Fruit fly (Drosophila melanogaster) whole organism, embryonic: ENCODE measurements around the gene CG43345.
A peak's percentile ranks its signal among the peaks of the same experiment; 100 is the strongest.

Experiments
- Asciz ChIP-seq: fragments of 200-800 bp; sonication (Bioruptor generic); optimal IDR thresholded peaks from 2 replicates; lab custom pipeline; 2017; ENCODE audit warnings: missing biosample characterization, mild to moderate bottlenecking, missing genetic modification characterization, missing genetic modification reagents
- BtbVII ChIP-seq: fragments of 200-800 bp; sonication (Bioruptor generic); optimal IDR thresholded peaks from 3 replicates; lab custom pipeline; 2017; ENCODE audit warnings: missing biosample characterization, mild to moderate bottlenecking, missing genetic modification characterization
- CG10654 ChIP-seq: fragments of 200-800 bp; sonication (Bioruptor generic); optimal IDR thresholded peaks from 2 replicates; lab custom pipeline; 2016; ENCODE audit warnings: missing biosample characterization, missing genetic modification characterization
- CG12104 ChIP-seq: fragments of 200-800 bp; sonication (Bioruptor generic); optimal IDR thresholded peaks from 3 replicates; lab custom pipeline; 2016; ENCODE audit warnings: missing biosample characterization, missing genetic modification characterization
- CG12236 ChIP-seq: fragments of 200-800 bp; sonication (Bioruptor generic); optimal IDR thresholded peaks from 2 replicates; lab custom pipeline; 2016; ENCODE audit warnings: missing biosample characterization, missing genetic modification characterization
- CG12299 ChIP-seq: fragments of 200-800 bp; sonication (Bioruptor generic); optimal IDR thresholded peaks from 2 replicates; lab custom pipeline; 2018; ENCODE audit warnings: missing biosample characterization, mild to moderate bottlenecking, missing genetic modification characterization
- CG12769 ChIP-seq: fragments of 200-800 bp; sonication (Bioruptor generic); optimal IDR thresholded peaks from 2 replicates; lab custom pipeline; 2019; ENCODE audit warnings: missing biosample characterization, mild to moderate bottlenecking, missing genetic modification characterization, moderate library complexity
- CG1603 ChIP-seq: fragments of 200-800 bp; sonication (Bioruptor generic); optimal IDR thresholded peaks from 2 replicates; lab custom pipeline; 2019; ENCODE audit warnings: missing biosample characterization, mild to moderate bottlenecking, missing genetic modification characterization, moderate library complexity
- CG16863 ChIP-seq: fragments of 200-800 bp; sonication (Bioruptor generic); optimal IDR thresholded peaks from 3 replicates; lab custom pipeline; 2016; ENCODE audit warnings: missing biosample characterization, missing genetic modification characterization
- CG17359 ChIP-seq: fragments of 200-800 bp; sonication (Bioruptor generic); optimal IDR thresholded peaks from 3 replicates; lab custom pipeline; 2018; ENCODE audit warnings: missing biosample characterization, mild to moderate bottlenecking, missing genetic modification characterization, moderate library complexity
- CG17568 ChIP-seq: fragments of 200-800 bp; sonication (Bioruptor generic); optimal IDR thresholded peaks from 2 replicates; lab custom pipeline; 2018; ENCODE audit warnings: missing biosample characterization, mild to moderate bottlenecking, missing genetic modification characterization, moderate library complexity
- CG18599 ChIP-seq: fragments of 200-800 bp; sonication (Bioruptor generic); optimal IDR thresholded peaks from 3 replicates; lab custom pipeline; 2017; ENCODE audit warnings: missing biosample characterization, missing genetic modification characterization, mild to moderate bottlenecking, moderate library complexity, missing genetic modification reagents
- CG30020 ChIP-seq: fragments of 200-800 bp; optimal IDR thresholded peaks from 2 replicates; lab custom pipeline; 2019; ENCODE audit warnings: missing biosample characterization, mild to moderate bottlenecking, missing genetic modification characterization, moderate library complexity
- CG3838 ChIP-seq: fragments of 200-800 bp; sonication (Bioruptor generic); optimal IDR thresholded peaks from 3 replicates; lab custom pipeline; 2016; ENCODE audit warnings: missing biosample characterization, missing genetic modification characterization
- CG6791 ChIP-seq: fragments of 200-800 bp; sonication (Bioruptor generic); IDR thresholded peaks from 3 replicates; pipeline ENCODE4 v1.3.6; 2022; ENCODE audit warnings: missing biosample characterization, missing genetic modification characterization; ENCODE audit not compliant: partially characterized antibody
- CG8089 ChIP-seq: fragments of 200-800 bp; sonication (Bioruptor generic); optimal IDR thresholded peaks from 3 replicates; lab custom pipeline; 2016; ENCODE audit warnings: missing biosample characterization, missing genetic modification characterization
- CG9932 ChIP-seq: fragments of 200-800 bp; sonication (Bioruptor generic); IDR thresholded peaks from 2 replicates; pipeline ENCODE4 v1.3.6; 2022; ENCODE audit warnings: missing biosample characterization, missing genetic modification characterization
- CHES-1-like ChIP-seq: fragments of 200-800 bp; sonication (Bioruptor generic); optimal IDR thresholded peaks from 2 replicates; lab custom pipeline; 2016; ENCODE audit warnings: missing biosample characterization, missing genetic modification characterization
- E2f2 ChIP-seq: fragments of 200-800 bp; sonication (Bioruptor generic); IDR thresholded peaks from 2 replicates; pipeline ENCODE4 v1.3.6; 2022; ENCODE audit warnings: missing biosample characterization, missing genetic modification characterization
- Fer1 ChIP-seq: fragments of 200-800 bp; sonication (Bioruptor generic); optimal IDR thresholded peaks from 2 replicates; lab custom pipeline; 2017; ENCODE audit warnings: missing biosample characterization, mild to moderate bottlenecking, missing genetic modification characterization
- MTF-1 ChIP-seq: fragments of 200-800 bp; sonication (Bioruptor generic); optimal IDR thresholded peaks from 2 replicates; lab custom pipeline; 2018; ENCODE audit warnings: missing biosample characterization, mild to moderate bottlenecking, missing genetic modification characterization, borderline replicate concordance
- NK7.1 ChIP-seq: fragments of 200-800 bp; sonication (Bioruptor generic); optimal IDR thresholded peaks from 3 replicates; lab custom pipeline; 2016; ENCODE audit warnings: missing biosample characterization, missing genetic modification characterization
- Nf-YA ChIP-seq: fragments of 200-800 bp; sonication (Bioruptor generic); IDR thresholded peaks from 2 replicates; pipeline ENCODE4 v1.3.6; 2022; ENCODE audit warnings: missing biosample characterization, missing genetic modification characterization
- Opbp ChIP-seq: fragments of 200-800 bp; sonication (Bioruptor generic); IDR thresholded peaks from 3 replicates; pipeline ENCODE4 v1.3.6; 2022; ENCODE audit warnings: missing biosample characterization, missing genetic modification characterization; ENCODE audit not compliant: partially characterized antibody
- PHDP ChIP-seq: fragments of 200-800 bp; sonication (Bioruptor generic); optimal IDR thresholded peaks from 3 replicates; lab custom pipeline; 2018; ENCODE audit warnings: missing biosample characterization, mild to moderate bottlenecking, missing genetic modification characterization, moderate library complexity
- Rfx ChIP-seq: fragments of 200-800 bp; sonication (Bioruptor generic); IDR thresholded peaks from 2 replicates; pipeline ENCODE4 v1.3.6; 2022; ENCODE audit warnings: missing biosample characterization, missing genetic modification characterization
- Six4 ChIP-seq: fragments of 200-800 bp; sonication (Bioruptor generic); optimal IDR thresholded peaks from 2 replicates; lab custom pipeline; 2016; ENCODE audit warnings: missing biosample characterization, missing genetic modification characterization
- Vsx1 ChIP-seq: fragments of 200-800 bp; sonication (Bioruptor generic); optimal IDR thresholded peaks from 2 replicates; lab custom pipeline; 2017; ENCODE audit warnings: missing biosample characterization, mild to moderate bottlenecking, missing genetic modification characterization, missing genetic modification reagents
- YL-1 ChIP-seq: fragments of 200-800 bp; sonication (Bioruptor generic); optimal IDR thresholded peaks from 3 replicates; lab custom pipeline; 2017; ENCODE audit warnings: missing biosample characterization, mild to moderate bottlenecking, missing genetic modification characterization
- ato ChIP-seq: fragments of 200-800 bp; sonication (Bioruptor generic); IDR thresholded peaks from 2 replicates; pipeline ENCODE4 v1.3.6; 2022; ENCODE audit warnings: missing biosample characterization, missing genetic modification characterization; ENCODE audit not compliant: partially characterized antibody
- bcd ChIP-seq: fragments of 200-800 bp; sonication (Bioruptor generic); optimal IDR thresholded peaks from 2 replicates; lab custom pipeline; 2017; ENCODE audit warnings: missing biosample characterization, mild to moderate bottlenecking, missing genetic modification characterization
- br ChIP-seq: fragments of >200 bp; optimal IDR thresholded peaks from 2 replicates; lab custom pipeline; 2017
- caup ChIP-seq: fragments of 200-800 bp; sonication (Bioruptor generic); optimal IDR thresholded peaks from 3 replicates; lab custom pipeline; 2017; ENCODE audit warnings: missing biosample characterization, mild to moderate bottlenecking, missing genetic modification characterization, moderate library complexity; ENCODE audit not compliant: severe bottlenecking
- chm ChIP-seq: fragments of 200-800 bp; sonication (Bioruptor generic); IDR thresholded peaks from 2 replicates; pipeline ENCODE4 v1.3.6; 2022; ENCODE audit warnings: missing biosample characterization, missing genetic modification characterization
- dm ChIP-seq: fragments of 200-800 bp; sonication (Bioruptor generic); optimal IDR thresholded peaks from 3 replicates; lab custom pipeline; 2016; ENCODE audit warnings: missing biosample characterization, missing genetic modification characterization
- dmrt99B ChIP-seq: fragments of 200-800 bp; sonication (Bioruptor generic); optimal IDR thresholded peaks from 2 replicates; lab custom pipeline; 2018; ENCODE audit warnings: missing biosample characterization, mild to moderate bottlenecking, missing genetic modification characterization, moderate library complexity
- dpn ChIP-seq, 2 experiments: fragments of 200-800 bp; sonication (Bioruptor generic); optimal IDR thresholded peaks; 3 replicates each; lab custom pipeline; 2016; ENCODE audit warnings: missing biosample characterization in 2 of 2, missing genetic modification characterization in 2 of 2
- fd64A ChIP-seq: fragments of 200-800 bp; sonication (Bioruptor generic); optimal IDR thresholded peaks from 3 replicates; lab custom pipeline; 2018; ENCODE audit warnings: missing biosample characterization, mild to moderate bottlenecking, missing genetic modification characterization
- gro ChIP-seq: fragments of 200-800 bp; sonication (Bioruptor generic); optimal IDR thresholded peaks from 2 replicates; lab custom pipeline; 2016; ENCODE audit warnings: missing biosample characterization, missing genetic modification characterization
- gsb-n ChIP-seq: fragments of 200-800 bp; sonication (Bioruptor generic); optimal IDR thresholded peaks from 3 replicates; lab custom pipeline; 2018; ENCODE audit warnings: missing biosample characterization, mild to moderate bottlenecking, missing genetic modification characterization
- h ChIP-seq: fragments of >200 bp; optimal IDR thresholded peaks from 2 replicates; lab custom pipeline; 2017
- nau ChIP-seq: fragments of 200-800 bp; sonication (Bioruptor generic); optimal IDR thresholded peaks from 3 replicates; lab custom pipeline; 2017; ENCODE audit warnings: missing biosample characterization, mild to moderate bottlenecking, missing genetic modification characterization, missing genetic modification reagents
- oc ChIP-seq: fragments of 200-800 bp; sonication (Bioruptor generic); optimal IDR thresholded peaks from 2 replicates; lab custom pipeline; 2018; ENCODE audit warnings: missing biosample characterization, mild to moderate bottlenecking, missing genetic modification characterization, moderate library complexity
- row ChIP-seq: fragments of 200-800 bp; sonication (Bioruptor generic); IDR thresholded peaks from 3 replicates; pipeline ENCODE4 v1.3.6; 2022; ENCODE audit warnings: missing biosample characterization, missing genetic modification characterization
- sc ChIP-seq, 3 experiments: fragments of >200 bp in 2 of 3; fragments of 200-800 bp in 1 of 3; sonication (Bioruptor generic) in 1 of 3; optimal IDR thresholded peaks; 2 replicates in 2 of 3; 3 replicates in 1 of 3; lab custom pipeline; 2017; ENCODE audit warnings: mild to moderate bottlenecking in 1 of 3, missing biosample characterization in 1 of 3, missing genetic modification characterization in 1 of 3, missing genetic modification reagents in 1 of 3
- schlank ChIP-seq: fragments of 200-800 bp; sonication (Bioruptor generic); optimal IDR thresholded peaks from 2 replicates; lab custom pipeline; 2018; ENCODE audit warnings: missing biosample characterization, mild to moderate bottlenecking, missing genetic modification characterization
- slbo ChIP-seq: fragments of 200-800 bp; sonication (Bioruptor generic); IDR thresholded peaks from 2 replicates; pipeline ENCODE4 v1.3.6; 2022; ENCODE audit warnings: missing biosample characterization, missing genetic modification characterization
- sr ChIP-seq: fragments of 200-800 bp; sonication (Bioruptor generic); IDR thresholded peaks from 3 replicates; pipeline ENCODE4 v1.3.6; 2022; ENCODE audit warnings: missing biosample characterization, missing genetic modification characterization
- sug ChIP-seq: fragments of 200-800 bp; optimal IDR thresholded peaks from 2 replicates; lab custom pipeline; 2019; ENCODE audit warnings: missing biosample characterization, mild to moderate bottlenecking, missing genetic modification characterization, moderate library complexity
- tgo ChIP-seq: fragments of 200-800 bp; sonication (Bioruptor generic); IDR thresholded peaks from 3 replicates; pipeline ENCODE4 v1.3.6; 2022; ENCODE audit warnings: missing biosample characterization, missing genetic modification characterization
- zen2 ChIP-seq: fragments of 200-800 bp; sonication (Bioruptor generic); IDR thresholded peaks from 3 replicates; pipeline ENCODE4 v1.3.6; 2022; ENCODE audit warnings: missing biosample characterization, missing genetic modification characterization; ENCODE audit not compliant: partially characterized antibody

CG43345 gene

dm6 chr2L:21195331-21195730, 26.9 kb upstream of the CG43345 start (continued):
- TF ChIP-seq YL-1 (GFP tag; lab: Kevin White, UChicago) = no peak
- no peak for TF ChIP-seq chm (GFP tag; lab: Robert Waterston, UW)
- TF ChIP-seq oc (tag; lab: Kevin White, UChicago) = no peak
- no peak for TF ChIP-seq CG17359
- TF ChIP-seq caup = no peak
- TF ChIP-seq sug (tag; lab: Kevin White, UChicago) = no peak
- no peak for TF ChIP-seq Fer1 (GFP tag; lab: Kevin White, UChicago)
- no peak for TF ChIP-seq CG1603 (tag; lab: Kevin White, UChicago)
- TF ChIP-seq Vsx1 (GFP tag; lab: Kevin White, UChicago) = no peak
- no peak for TF ChIP-seq nau (GFP tag; lab: Kevin White, UChicago)
- TF ChIP-seq sr (GFP tag; lab: Robert Waterston, UW) = no peak
- no peak for TF ChIP-seq CG12769 (tag; lab: Kevin White, UChicago)
- TF ChIP-seq slbo (GFP tag; lab: Robert Waterston, UW) = peak; percentile 43; the same call in 1 of the 2 replicates
- peak; percentile 45 for TF ChIP-seq row (GFP tag; lab: Robert Waterston, UW)
- no peak for TF ChIP-seq CG18599 (GFP tag; lab: Kevin White, UChicago)
- no peak for TF ChIP-seq bcd (GFP tag; lab: Kevin White, UChicago)
- peak; percentile 57; the same call in 1 of the 2 replicates for TF ChIP-seq Rfx (GFP tag; lab: Robert Waterston, UW)
- TF ChIP-seq br (lab: Kevin White, UChicago) = no peak
- no peak for TF ChIP-seq sc (optimal IDR thresholded peaks at IDR 0.05; lab: Kevin White, UChicago)
- TF ChIP-seq sc (GFP tag; optimal IDR thresholded peaks at IDR 0.05; lab: Kevin White, UChicago) = no peak
- TF ChIP-seq zen2 (GFP tag; lab: Robert Waterston, UW) = no peak
- TF ChIP-seq CG10654 (GFP tag; lab: Kevin White, UChicago) = no peak
- TF ChIP-seq h (lab: Kevin White, UChicago) = no peak
- TF ChIP-seq CG9932 (GFP tag; lab: Robert Waterston, UW) = 0 out of 2 replicates have a peak, but pooled peaks have one; percentile 12
- TF ChIP-seq PHDP (tag; lab: Kevin White, UChicago) = no peak
- no peak for TF ChIP-seq CG17568 (GFP tag; lab: Kevin White, UChicago)
- TF ChIP-seq CG8089 (GFP tag; lab: Kevin White, UChicago) = no peak
- TF ChIP-seq CG3838 = no peak
- TF ChIP-seq CG30020 (tag; lab: Kevin White, UChicago) = no peak
- no peak for TF ChIP-seq Asciz (GFP tag; lab: Kevin White, UChicago)
- no peak for TF ChIP-seq fd64A (GFP tag; lab: Kevin White, UChicago)
- TF ChIP-seq E2f2 (GFP tag; lab: Robert Waterston, UW) = no peak
- no peak for TF ChIP-seq CG12104 (GFP tag; lab: Kevin White, UChicago)
- no peak for TF ChIP-seq Six4 (GFP tag; lab: Kevin White, UChicago)
- no peak for TF ChIP-seq ato (GFP tag; lab: Robert Waterston, UW)
- TF ChIP-seq Opbp (GFP tag; lab: Robert Waterston, UW) = no peak
- no peak for TF ChIP-seq dpn (GFP tag; optimal IDR thresholded peaks at IDR 0.05; lab: Kevin White, UChicago)
- TF ChIP-seq CG12236 (GFP tag; lab: Kevin White, UChicago) = no peak
- no peak for TF ChIP-seq tgo (GFP tag; lab: Robert Waterston, UW)
- TF ChIP-seq Nf-YA (GFP tag; lab: Robert Waterston, UW) = no peak
- no peak for TF ChIP-seq gsb-n
- TF ChIP-seq NK7.1 (GFP tag; lab: Kevin White, UChicago) = no peak
- no peak for TF ChIP-seq CG6791 (GFP tag; lab: Robert Waterston, UW)
- no peak for TF ChIP-seq dm
- no peak for TF ChIP-seq schlank (tag; lab: Kevin White, UChicago)
- no peak for TF ChIP-seq CG12299
- TF ChIP-seq BtbVII = no peak
- TF ChIP-seq CG16863 (GFP tag; lab: Kevin White, UChicago) = no peak
- TF ChIP-seq gro (GFP tag; lab: Kevin White, UChicago) = no peak
- TF ChIP-seq MTF-1 (GFP tag; lab: Kevin White, UChicago) = no peak
- TF ChIP-seq CHES-1-like (GFP tag; lab: Kevin White, UChicago) = no peak
- TF ChIP-seq dmrt99B (tag; lab: Kevin White, UChicago) = no peak
